Worm (Caenorhabditis elegans): ENCODE results near the gene C44H4.4.

DNA sequence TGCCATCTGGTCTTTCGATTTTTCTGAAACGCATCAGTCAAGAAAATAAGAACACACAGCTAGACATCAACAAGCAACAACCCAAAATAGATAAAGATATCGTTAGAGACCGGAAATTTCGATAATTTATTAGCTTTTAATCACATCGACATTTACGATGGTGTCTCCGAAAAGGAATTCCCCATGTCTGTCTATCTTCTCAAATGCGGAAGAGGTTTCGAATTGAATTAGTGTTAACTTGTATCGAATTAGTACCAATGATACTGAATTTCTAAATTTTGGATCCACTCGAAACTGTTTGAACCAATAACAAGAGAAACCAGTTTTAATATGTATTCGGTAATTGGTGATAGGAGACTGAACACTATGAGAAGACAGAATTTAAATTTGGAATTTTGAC, 54.3 kb downstream of the C44H4.4 start:
- TF ChIP-seq nhr-28 (tag; optimal IDR thresholded peaks at IDR 0.05) (no peak), pag-3 (tag; optimal IDR thresholded peaks at IDR 0.05; ENCODE audit: borderline replicate concordance, insufficient read depth) (no peak), ceh-8 (GFP tag; optimal IDR thresholded peaks at IDR 0.05) (no peak), pqm-1 (tag; optimal IDR thresholded peaks at IDR 0.05) (no peak), fkh-10 (GFP tag; optimal IDR thresholded peaks at IDR 0.05) (no peak), efl-1 (optimal IDR thresholded peaks at IDR 0.05) (no peak), efl-1 (GFP tag; optimal IDR thresholded peaks at IDR 0.05 in 1 of 2) (no peak), tlp-1 (tag; optimal IDR thresholded peaks at IDR 0.05) (no peak), ztf-11 (tag; optimal IDR thresholded peaks at IDR 0.05) (no peak)
